Worm (Caenorhabditis elegans) whole organism, midembryonic: ENCODE data around the gene ZK1058.9.

Experiments
- T22C8.4 ChIP-seq: fragments of 200-800 bp; sonication (Bioruptor generic); IDR thresholded peaks from 2 replicates; pipeline ENCODE4 v1.3.6; 2022; ENCODE audit warnings: missing genetic modification characterization, missing compliant biosample characterization
- cog-1 ChIP-seq: sonication (generic microtip); optimal IDR thresholded peaks from 2 replicates; lab custom pipeline; 2016; ENCODE audit warnings: missing genetic modification characterization, missing compliant biosample characterization
- flt-1 ChIP-seq: fragments of 200-800 bp; sonication (Bioruptor generic); IDR thresholded peaks from 2 replicates; pipeline ENCODE4 v1.3.6; 2022; ENCODE audit warnings: missing genetic modification characterization, missing compliant biosample characterization
- klf-2 ChIP-seq: fragments of 200-800 bp; sonication (Bioruptor generic); conservative IDR thresholded peaks from 2 replicates; pipeline ENCODE4 v1.3.6; 2022; ENCODE audit warnings: missing genetic modification reagents, missing genetic modification characterization, missing compliant biosample characterization
- med-1 ChIP-seq: sonication (generic microtip); optimal IDR thresholded peaks from 2 replicates; lab custom pipeline; 2017; ENCODE audit warnings: missing genetic modification characterization, mild to moderate bottlenecking, missing compliant biosample characterization, antibody characterized with exemption, missing genetic modification reagents; ENCODE audit not compliant: insufficient read depth
- ref-1 ChIP-seq: fragments of 200-800 bp; sonication (Bioruptor generic); conservative IDR thresholded peaks from 2 replicates; pipeline ENCODE4 v1.3.6; 2022; ENCODE audit warnings: missing genetic modification reagents, missing genetic modification characterization, missing compliant biosample characterization
- tab-1 ChIP-seq: fragments of 200-800 bp; sonication (Bioruptor generic); IDR thresholded peaks from 2 replicates; pipeline ENCODE4 v1.3.6; 2022; ENCODE audit warnings: missing genetic modification characterization, missing compliant biosample characterization
- ztf-23 ChIP-seq: fragments of 200-800 bp; sonication (Bioruptor generic); IDR thresholded peaks from 2 replicates; pipeline ENCODE4 v1.3.6; 2022; ENCODE audit warnings: missing genetic modification reagents, missing genetic modification characterization, missing compliant biosample characterization
- ztf-29 ChIP-seq: fragments of 200-800 bp; sonication (Bioruptor generic); IDR thresholded peaks from 2 replicates; pipeline ENCODE4 v1.3.6; 2022; ENCODE audit warnings: missing genetic modification reagents, missing genetic modification characterization, missing compliant biosample characterization

DNA sequence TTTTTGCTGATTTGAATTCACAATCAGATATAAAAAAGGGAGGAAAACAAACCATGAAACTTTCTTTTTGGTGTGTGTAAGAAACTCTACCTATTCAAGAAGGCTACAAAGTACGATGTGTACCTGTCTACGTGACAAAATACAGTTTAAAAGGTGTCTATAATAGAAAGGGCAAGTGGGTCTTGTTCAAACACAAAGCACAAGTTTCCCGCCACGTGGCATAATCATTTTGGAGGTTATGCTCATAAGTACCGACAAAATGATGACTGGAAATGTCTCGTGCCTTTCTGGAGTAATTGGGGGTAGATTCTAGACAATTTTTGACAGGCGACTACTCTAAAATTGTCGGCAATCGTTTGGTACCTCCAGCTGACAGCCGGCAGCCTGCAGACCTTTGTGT, 51.1 kb downstream of the ZK1058.9 start:
- TF ChIP-seq flt-1 (GFP tag; lab: Robert Waterston, UW) (no peak), klf-2 (GFP tag; lab: Robert Waterston, UW) (no peak), ztf-29 (GFP tag; lab: Robert Waterston, UW) (no peak), T22C8.4 (no peak), med-1 (GFP tag; lab: Kevin White, UChicago) (no peak), ztf-23 (GFP tag; lab: Robert Waterston, UW) (no peak), tab-1 (no peak), ref-1 (GFP tag; lab: Robert Waterston, UW) (no peak), cog-1 (tag; lab: Kevin White, UChicago) (no peak)
